Worm (Caenorhabditis elegans): ENCODE results near the gene ifc-1.

The ifc-1 gene

ce11 chrV:2927553-2927952 is 46.4 kb downstream of the ifc-1 start, which contains the start of gene C31B8.12:
TSS of gene C31B8.12 (minus strand) at chrV:2927653.
- TF ChIP-seq nhr-25 (tag; optimal IDR thresholded peaks at IDR 0.05) (no peak), C34F6.9 (tag; optimal IDR thresholded peaks at IDR 0.05) (no peak), mdl-1 (tag; optimal IDR thresholded peaks at IDR 0.05) (no peak), nhr-237 (tag; optimal IDR thresholded peaks at IDR 0.05) (no peak), nhr-21 (tag; optimal IDR thresholded peaks at IDR 0.05) (no peak), skn-1 (tag; optimal IDR thresholded peaks at IDR 0.05) (no peak)

- TF ChIP-seq ceh-82 (tag; optimal IDR thresholded peaks at IDR 0.05) (no peak), R02D3.7 (tag; optimal IDR thresholded peaks at IDR 0.05) (no peak), dmd-4 (tag; optimal IDR thresholded peaks at IDR 0.05) (no peak), elt-3 (tag; optimal IDR thresholded peaks at IDR 0.05) (no peak), nhr-12 (tag; optimal IDR thresholded peaks at IDR 0.05) (no peak), gmeb-1 (tag; optimal IDR thresholded peaks at IDR 0.05) (no peak), F13H6.1 (tag; optimal IDR thresholded peaks at IDR 0.05) (no peak), nhr-23 (tag; optimal IDR thresholded peaks at IDR 0.05) (no peak)
Observed at ce11 chrV:2929753-2930152, 48.6 kb downstream of the ifc-1 start, which contains the start of gene C31B8.16. TSS of gene C31B8.16 (plus strand) at chrV:2930053.

- TF ChIP-seq mab-5 (tag; optimal IDR thresholded peaks at IDR 0.05) (no peak), skn-1 (tag; optimal IDR thresholded peaks at IDR 0.05) (no peak), elt-1 (tag; optimal IDR thresholded peaks at IDR 0.05) (no peak), nhr-23 (tag; optimal IDR thresholded peaks at IDR 0.05) (no peak), mbf-1 (tag; optimal IDR thresholded peaks at IDR 0.05) (no peak), Y55F3AM.14 (GFP tag; optimal IDR thresholded peaks at IDR 0.05) (no peak), R02D3.7 (tag; optimal IDR thresholded peaks at IDR 0.05) (no peak), nhr-12 (tag; optimal IDR thresholded peaks at IDR 0.05) (no peak), F13H6.1 (tag; optimal IDR thresholded peaks at IDR 0.05) (no peak), lin-11 (tag; optimal IDR thresholded peaks at IDR 0.05) (no peak), ZK546.5 (tag; optimal IDR thresholded peaks at IDR 0.05) (no peak), lin-13 (GFP tag; optimal IDR thresholded peaks at IDR 0.05) (no peak), sem-4 (tag; optimal IDR thresholded peaks at IDR 0.05) (no peak), crh-2 (tag; optimal IDR thresholded peaks at IDR 0.05) (no peak), nhr-10 (tag; optimal IDR thresholded peaks at IDR 0.05) (no peak), gmeb-1 (tag; optimal IDR thresholded peaks at IDR 0.05) (no peak), unc-62 (GFP tag; optimal IDR thresholded peaks at IDR 0.05) (no peak), nhr-25 (tag; optimal IDR thresholded peaks at IDR 0.05) (no peak), nhr-129 (tag; optimal IDR thresholded peaks at IDR 0.05) (no peak), ama-1 (optimal IDR thresholded peaks at IDR 0.05) (no peak)
Observed at ce11 chrV:2931252-2931651, 50.1 kb downstream of the ifc-1 start, which contains the start of gene C31B8.1. TSS of gene C31B8.1 (plus strand) at chrV:2931552.
